Worm (Caenorhabditis elegans) whole organism, late embryonic: ENCODE measurements around the gene F15H10.5.

Experiments used
- K02D7.2 ChIP-seq: sonication (generic microtip); optimal IDR thresholded peaks from 2 replicates; lab custom pipeline; 2017; ENCODE audit warnings: mild to moderate bottlenecking, missing genetic modification characterization, missing compliant biosample characterization
- ama-1 ChIP-seq: fragments of 150-350 bp; optimal IDR thresholded peaks from 2 replicates; lab custom pipeline; 2014
- ceh-18 ChIP-seq: sonication (generic microtip); optimal IDR thresholded peaks from 2 replicates; lab custom pipeline; 2016; ENCODE audit warnings: missing genetic modification characterization, missing compliant biosample characterization
- ceh-19 ChIP-seq: fragments of 200-800 bp; sonication (Bioruptor generic); optimal IDR thresholded peaks from 2 replicates; lab custom pipeline; 2018; ENCODE audit warnings: mild to moderate bottlenecking, missing genetic modification characterization, missing compliant biosample characterization
- ceh-22 ChIP-seq: sonication (generic microtip); optimal IDR thresholded peaks from 2 replicates; lab custom pipeline; 2017; ENCODE audit warnings: missing biosample characterization, missing genetic modification characterization
- ceh-24 ChIP-seq: sonication (generic microtip); optimal IDR thresholded peaks from 2 replicates; lab custom pipeline; 2016; ENCODE audit warnings: mild to moderate bottlenecking, missing genetic modification characterization, missing compliant biosample characterization
- ceh-30 ChIP-seq: fragments of 150-350 bp; optimal IDR thresholded peaks from 2 replicates; lab custom pipeline; 2014; ENCODE audit warnings: missing biosample characterization, missing genetic modification characterization
- ceh-31 ChIP-seq: sonication (generic microtip); optimal IDR thresholded peaks from 2 replicates; lab custom pipeline; 2016; ENCODE audit warnings: missing genetic modification characterization, missing compliant biosample characterization
- ceh-48 ChIP-seq: sonication (generic microtip); optimal IDR thresholded peaks from 2 replicates; lab custom pipeline; 2016; ENCODE audit warnings: missing genetic modification characterization, inconsistent platforms, missing compliant biosample characterization
- ceh-6 ChIP-seq: fragments of 200-800 bp; sonication (Bioruptor generic); optimal IDR thresholded peaks from 2 replicates; lab custom pipeline; 2018; ENCODE audit warnings: mild to moderate bottlenecking, missing genetic modification characterization, missing compliant biosample characterization
- che-1 ChIP-seq: sonication (generic microtip); optimal IDR thresholded peaks from 2 replicates; lab custom pipeline; 2016; ENCODE audit warnings: mild to moderate bottlenecking, missing genetic modification characterization, missing compliant biosample characterization
- dmd-4 ChIP-seq: sonication (generic microtip); optimal IDR thresholded peaks from 2 replicates; lab custom pipeline; 2016; ENCODE audit warnings: borderline replicate concordance, missing genetic modification characterization, missing compliant biosample characterization
- dve-1 ChIP-seq: sonication (generic microtip); optimal IDR thresholded peaks from 2 replicates; lab custom pipeline; 2017; ENCODE audit warnings: antibody characterized with exemption, mild to moderate bottlenecking, missing genetic modification characterization, missing compliant biosample characterization
- elt-2 ChIP-seq: sonication (generic microtip); optimal IDR thresholded peaks from 2 replicates; lab custom pipeline; 2016; ENCODE audit warnings: missing genetic modification reagents, missing genetic modification characterization, missing compliant biosample characterization
- ets-4 ChIP-seq: sonication (generic microtip); optimal IDR thresholded peaks from 2 replicates; lab custom pipeline; 2016; ENCODE audit warnings: missing genetic modification characterization, missing compliant biosample characterization
- eyg-1 ChIP-seq: sonication (generic microtip); optimal IDR thresholded peaks from 2 replicates; lab custom pipeline; 2016; ENCODE audit warnings: missing genotype, missing genetic modification characterization, missing compliant biosample characterization
- gmeb-2 ChIP-seq: sonication (generic microtip); optimal IDR thresholded peaks from 2 replicates; lab custom pipeline; 2016; ENCODE audit warnings: missing genetic modification characterization, inconsistent platforms, missing compliant biosample characterization
- hlh-6 ChIP-seq: sonication (generic microtip); optimal IDR thresholded peaks from 2 replicates; lab custom pipeline; 2016; ENCODE audit warnings: missing genotype, missing genetic modification characterization, missing compliant biosample characterization
- hlh-8 ChIP-seq: sonication (generic microtip); optimal IDR thresholded peaks from 2 replicates; lab custom pipeline; 2016; ENCODE audit warnings: missing genotype, missing genetic modification characterization, missing compliant biosample characterization
- lim-6 ChIP-seq: sonication (generic microtip); optimal IDR thresholded peaks from 2 replicates; lab custom pipeline; 2016; ENCODE audit warnings: missing genetic modification characterization, missing compliant biosample characterization
- mec-3 ChIP-seq: sonication (generic microtip); optimal IDR thresholded peaks from 2 replicates; lab custom pipeline; 2016; ENCODE audit warnings: borderline replicate concordance, missing genetic modification characterization, missing compliant biosample characterization
- npax-4 ChIP-seq: sonication (generic microtip); optimal IDR thresholded peaks from 2 replicates; lab custom pipeline; 2016; ENCODE audit warnings: missing genetic modification characterization, missing compliant biosample characterization
- odd-2 ChIP-seq: sonication (generic microtip); optimal IDR thresholded peaks from 2 replicates; lab custom pipeline; 2017; ENCODE audit warnings: antibody characterized with exemption, mild to moderate bottlenecking, missing genetic modification characterization, missing compliant biosample characterization
- pat-9 ChIP-seq: fragments of 200-800 bp; sonication (Bioruptor generic); optimal IDR thresholded peaks from 2 replicates; lab custom pipeline; 2018; ENCODE audit warnings: mild to moderate bottlenecking, missing genetic modification characterization, moderate library complexity, missing compliant biosample characterization
- pax-1 ChIP-seq: fragments of 150-350 bp; optimal IDR thresholded peaks from 2 replicates; lab custom pipeline; 2014; ENCODE audit warnings: missing biosample characterization, missing genetic modification characterization
- pha-2 ChIP-seq: sonication (generic microtip); optimal IDR thresholded peaks from 2 replicates; lab custom pipeline; 2017; ENCODE audit warnings: mild to moderate bottlenecking, missing genetic modification characterization, missing compliant biosample characterization
- pha-4 ChIP-seq: fragments of 150-350 bp; optimal IDR thresholded peaks from 2 replicates; lab custom pipeline; 2018; ENCODE audit warnings: missing biosample characterization, missing genetic modification reagents, missing genetic modification characterization
- pros-1 ChIP-seq: fragments of 150-350 bp; optimal IDR thresholded peaks from 2 replicates; lab custom pipeline; 2014; ENCODE audit warnings: missing biosample characterization, missing genetic modification reagents, missing genetic modification characterization
- rnt-1 ChIP-seq: sonication (generic microtip); optimal IDR thresholded peaks from 2 replicates; lab custom pipeline; 2016; ENCODE audit warnings: missing genetic modification characterization, missing compliant biosample characterization
- sox-2 ChIP-seq: fragments of 200-800 bp; sonication (Bioruptor generic); IDR thresholded peaks from 2 replicates; pipeline ENCODE4 v1.3.6; 2022; ENCODE audit warnings: missing genetic modification reagents, missing genetic modification characterization, missing compliant biosample characterization
- sox-4 ChIP-seq: sonication (generic microtip); optimal IDR thresholded peaks from 2 replicates; lab custom pipeline; 2017; ENCODE audit warnings: mild to moderate bottlenecking, missing genetic modification characterization, inconsistent platforms, missing compliant biosample characterization
- ttx-3 ChIP-seq: sonication (generic microtip); optimal IDR thresholded peaks from 2 replicates; lab custom pipeline; 2016; ENCODE audit warnings: missing genetic modification reagents, missing genetic modification characterization, missing compliant biosample characterization
- unc-3 ChIP-seq, 2 experiments: fragments of 200-800 bp in 1 of 2; sonication (Bioruptor generic) in 1 of 2; sonication (generic microtip) in 1 of 2; conservative IDR thresholded peaks in 1 of 2; optimal IDR thresholded peaks in 1 of 2; 2 replicates each; pipeline versions ENCODE4 v1.3.6 to Lab custom; 2016 to 2022; ENCODE audit warnings: missing compliant biosample characterization in 2 of 2, missing genetic modification characterization in 2 of 2, missing genetic modification reagents in 1 of 2
- unc-42 ChIP-seq: sonication (generic microtip); optimal IDR thresholded peaks from 2 replicates; lab custom pipeline; 2016; ENCODE audit warnings: missing genotype, missing genetic modification characterization, missing compliant biosample characterization
- unc-55 ChIP-seq: sonication (generic microtip); optimal IDR thresholded peaks from 2 replicates; lab custom pipeline; 2017; ENCODE audit warnings: missing biosample characterization, missing genetic modification reagents, missing genetic modification characterization
- unc-86 ChIP-seq: sonication (generic microtip); optimal IDR thresholded peaks from 2 replicates; lab custom pipeline; 2016; ENCODE audit warnings: missing genetic modification characterization, missing compliant biosample characterization

F15H10.5 gene

ce11 chrV:10404701-10405100 lies 14.2 kb downstream of the F15H10.5 start:
- TF ChIP-seq unc-42 (no peak), ama-1 (lab: Kevin White, UChicago) (no peak), lim-6 (tag; lab: Kevin White, UChicago) (no peak), sox-4 (tag; lab: Kevin White, UChicago) (no peak), eyg-1 (tag; lab: Kevin White, UChicago) (no peak), gmeb-2 (no peak), ttx-3 (tag; lab: Kevin White, UChicago) (no peak), ceh-48 (tag; lab: Kevin White, UChicago) (no peak), odd-2 (no peak), sox-2 (GFP tag; lab: Robert Waterston, UW) (no peak), ceh-24 (tag; lab: Kevin White, UChicago) (no peak), mec-3 (no peak), K02D7.2 (tag; lab: Kevin White, UChicago) (no peak), pha-4 (no peak), ceh-31 (tag; lab: Kevin White, UChicago) (no peak), ceh-30 (tag; lab: Kevin White, UChicago) (no peak)

- TF ChIP-seq pat-9 (no peak), ets-4 (tag; lab: Kevin White, UChicago) (no peak), rnt-1 (tag; lab: Kevin White, UChicago) (no peak), pros-1 (tag; lab: Kevin White, UChicago) (no peak)
- TF ChIP-seq, all 69 proteins: peak for 0
Measured at ce11 chrV:10402804-10403203, 16.1 kb downstream of the F15H10.5 start, which contains the start of gene F15H10.8. Gene F15H10.8 (minus strand): TSS chrV:10402904.

ce11 chrV:10399290-10399689 lies 19.6 kb downstream of the F15H10.5 start:
- no peak for TF ChIP-seq che-1
- peak; percentile 77 for TF ChIP-seq elt-2

- TF ChIP-seq ceh-18 (tag; lab: Kevin White, UChicago) (no peak), dmd-4 (tag; lab: Kevin White, UChicago) (no peak), ama-1 (lab: Kevin White, UChicago) (no peak), ets-4 (tag; lab: Kevin White, UChicago) (no peak), ceh-19 (no peak), npax-4 (tag; lab: Kevin White, UChicago) (no peak), unc-3 (GFP tag; conservative IDR thresholded peaks at IDR 0.05; lab: Robert Waterston, UW) (no peak), unc-3 (tag; optimal IDR thresholded peaks at IDR 0.05; lab: Kevin White, UChicago) (no peak), lim-6 (tag; lab: Kevin White, UChicago) (no peak), dve-1 (tag; lab: Kevin White, UChicago) (no peak), unc-86 (tag; lab: Kevin White, UChicago) (no peak), ceh-22 (tag; lab: Kevin White, UChicago) (no peak), unc-55 (GFP tag; lab: Kevin White, UChicago) (no peak), hlh-8 (tag; lab: Kevin White, UChicago) (no peak), pax-1 (tag; lab: Kevin White, UChicago) (no peak), rnt-1 (tag; lab: Kevin White, UChicago) (no peak), sox-4 (tag; lab: Kevin White, UChicago) (no peak), ceh-6 (GFP tag; lab: Kevin White, UChicago) (no peak), pha-2 (tag; lab: Kevin White, UChicago) (no peak), hlh-6 (tag; lab: Kevin White, UChicago) (no peak), ceh-48 (tag; lab: Kevin White, UChicago) (no peak)
Measured at ce11 chrV:10398431-10398830, 20.4 kb downstream of the F15H10.5 start, which contains the start of gene ugt-2. Gene ugt-2 (plus strand): TSS chrV:10398801.
